Fruit fly (Drosophila melanogaster): Measurements from ENCODE around the gene CG5902.

The CG5902 gene

DNA sequence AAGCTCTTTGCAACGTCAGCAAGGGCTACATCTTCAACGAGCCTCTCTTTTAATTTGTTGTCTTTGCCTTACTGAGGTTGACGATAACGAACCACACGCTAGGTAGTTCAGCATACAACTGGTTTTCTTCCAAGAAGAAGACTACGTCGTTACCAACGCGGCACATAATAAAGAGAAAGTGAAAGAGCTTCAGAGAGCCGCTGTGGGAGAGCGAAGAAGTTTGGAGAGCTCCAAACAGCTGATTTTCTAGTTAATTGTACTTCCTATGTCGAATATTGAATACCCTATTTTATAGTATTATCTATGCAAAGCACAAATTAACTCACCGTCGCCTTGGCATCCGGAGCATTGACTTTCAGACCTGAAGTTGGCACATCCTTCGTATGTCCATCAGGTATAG is 31.1 kb upstream of the CG5902 start:
- no peak for TF ChIP-seq Sin3A (optimal IDR thresholded peaks at IDR 0.05)
- no peak for TF ChIP-seq ttk (optimal IDR thresholded peaks at IDR 0.05)
- TF ChIP-seq psq (optimal IDR thresholded peaks at IDR 0.05), result no peak
- TF ChIP-seq insv (optimal IDR thresholded peaks at IDR 0.05), result no peak
- TF ChIP-seq Myc (optimal IDR thresholded peaks at IDR 0.05), result no peak
- no peak for TF ChIP-seq h (optimal IDR thresholded peaks at IDR 0.05)

dm6 chr3R:23958091-23958838 is 28.2 kb upstream of the CG5902 start, which contains the start of the genes GluProRS and AP-1sigma:
Gene GluProRS, minus strand, starts transcription at chr3R:23958391.
Gene AP-1sigma, plus strand, starts transcription at chr3R:23958651.
- TF ChIP-seq insv (optimal IDR thresholded peaks at IDR 0.05), result no peak
- no peak for TF ChIP-seq psq (optimal IDR thresholded peaks at IDR 0.05)
- TF ChIP-seq Myc (optimal IDR thresholded peaks at IDR 0.05), result no peak
- TF ChIP-seq h (optimal IDR thresholded peaks at IDR 0.05), result no peak
- no peak for TF ChIP-seq Sin3A (optimal IDR thresholded peaks at IDR 0.05)
- TF ChIP-seq ttk (optimal IDR thresholded peaks at IDR 0.05), result no peak

dm6 chr3R:23960865-23961264 is 25.6 kb upstream of the CG5902 start:
- TF ChIP-seq insv (optimal IDR thresholded peaks at IDR 0.05) (no peak), Sin3A (optimal IDR thresholded peaks at IDR 0.05) (no peak), psq (optimal IDR thresholded peaks at IDR 0.05) (no peak), ttk (optimal IDR thresholded peaks at IDR 0.05) (no peak), h (optimal IDR thresholded peaks at IDR 0.05) (no peak), Myc (optimal IDR thresholded peaks at IDR 0.05) (no peak)

DNA sequence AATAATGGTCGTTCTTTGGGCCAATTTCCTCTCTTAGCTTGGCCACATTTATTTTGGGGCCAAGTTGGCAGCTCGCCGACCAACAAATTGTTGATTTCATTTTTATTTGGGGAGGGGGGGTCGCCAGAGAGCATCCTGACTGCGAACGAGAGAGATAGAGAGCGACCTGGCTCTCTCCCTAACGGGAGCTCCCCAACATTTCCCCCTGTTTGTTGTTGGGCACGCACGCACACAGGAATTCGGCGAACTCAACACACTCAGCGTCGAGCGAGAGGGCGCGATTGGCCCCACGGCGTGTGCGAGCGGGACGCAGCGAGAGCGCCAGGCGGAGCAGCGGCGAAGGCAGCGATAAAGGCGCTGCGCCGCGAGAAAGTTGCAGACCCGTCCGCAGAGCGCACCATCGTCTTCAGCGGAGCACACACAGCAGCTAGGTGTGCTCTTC is 23.6 kb upstream of the CG5902 start, which contains the start of gene CG31140:
CG31140 (plus strand) TSS at position 400 of the 442 bp plus-strand sequence.
- TF ChIP-seq Myc (optimal IDR thresholded peaks at IDR 0.05) (no peak), Sin3A (optimal IDR thresholded peaks at IDR 0.05) (no peak), insv (optimal IDR thresholded peaks at IDR 0.05) (no peak), ttk (optimal IDR thresholded peaks at IDR 0.05) (no peak)

- no peak for TF ChIP-seq insv (optimal IDR thresholded peaks at IDR 0.05)
- no peak for TF ChIP-seq h (optimal IDR thresholded peaks at IDR 0.05)
- TF ChIP-seq psq (optimal IDR thresholded peaks at IDR 0.05), result no peak
- no peak for TF ChIP-seq Sin3A (optimal IDR thresholded peaks at IDR 0.05)
- TF ChIP-seq ttk (optimal IDR thresholded peaks at IDR 0.05), result no peak
- no peak for TF ChIP-seq Myc (optimal IDR thresholded peaks at IDR 0.05)
These were observed 21.3 kb upstream of the CG5902 start for dm6 chr3R:23964913-23965718.

- TF ChIP-seq psq (optimal IDR thresholded peaks at IDR 0.05) (no peak), insv (optimal IDR thresholded peaks at IDR 0.05) (no peak), Myc (optimal IDR thresholded peaks at IDR 0.05) (no peak), ttk (optimal IDR thresholded peaks at IDR 0.05) (no peak), h (optimal IDR thresholded peaks at IDR 0.05) (no peak), Sin3A (optimal IDR thresholded peaks at IDR 0.05) (no peak)
These were observed 17.0 kb upstream of the CG5902 start for dm6 chr3R:23969449-23969848.

DNA sequence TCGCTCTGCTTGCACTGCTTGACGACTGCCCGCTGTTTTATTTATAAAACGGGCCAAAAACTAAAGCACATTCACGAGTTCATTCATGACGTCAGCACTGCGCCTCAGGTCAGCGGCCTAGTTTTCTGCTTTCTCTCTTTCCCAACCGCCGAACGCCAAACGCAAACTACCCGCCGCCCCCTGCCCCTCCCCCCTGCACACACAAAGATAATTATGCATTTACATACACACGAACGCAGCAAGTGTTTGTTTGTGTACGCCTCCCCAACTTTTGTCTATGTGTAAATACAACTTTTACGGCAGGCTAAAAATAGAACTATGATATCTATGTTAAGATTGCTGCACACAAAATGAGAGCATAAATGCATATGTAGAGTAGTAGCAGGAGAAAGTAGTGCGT is 15.2 kb upstream of the CG5902 start:
- TF ChIP-seq insv (optimal IDR thresholded peaks at IDR 0.05) (no peak), h (optimal IDR thresholded peaks at IDR 0.05) (no peak), Myc (optimal IDR thresholded peaks at IDR 0.05) (no peak), Sin3A (optimal IDR thresholded peaks at IDR 0.05) (no peak), ttk (optimal IDR thresholded peaks at IDR 0.05) (no peak), psq (optimal IDR thresholded peaks at IDR 0.05) (no peak)

DNA sequence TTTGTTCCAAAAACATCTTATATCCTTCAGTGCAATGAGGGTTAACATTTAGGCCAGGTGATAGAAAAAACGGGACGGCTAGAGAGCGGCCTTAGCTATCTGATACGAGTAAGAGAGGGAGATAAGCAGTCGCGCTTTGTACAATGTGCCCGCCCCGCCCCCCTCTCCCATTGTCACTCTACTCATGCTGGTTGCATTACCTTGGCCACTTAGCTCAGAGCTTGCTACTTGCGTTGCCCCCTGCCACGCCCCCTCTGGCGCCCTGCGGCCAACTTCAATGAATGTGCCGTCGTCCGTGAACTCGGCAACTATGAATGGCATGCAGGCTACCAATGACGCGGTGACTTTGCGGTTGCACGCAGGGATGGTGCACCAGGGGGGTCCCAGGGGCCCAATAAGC is 14.7 kb upstream of the CG5902 start:
- no peak for TF ChIP-seq psq (optimal IDR thresholded peaks at IDR 0.05)
- TF ChIP-seq Myc (optimal IDR thresholded peaks at IDR 0.05), result no peak
- no peak for TF ChIP-seq ttk (optimal IDR thresholded peaks at IDR 0.05)
- no peak for TF ChIP-seq h (optimal IDR thresholded peaks at IDR 0.05)

DNA sequence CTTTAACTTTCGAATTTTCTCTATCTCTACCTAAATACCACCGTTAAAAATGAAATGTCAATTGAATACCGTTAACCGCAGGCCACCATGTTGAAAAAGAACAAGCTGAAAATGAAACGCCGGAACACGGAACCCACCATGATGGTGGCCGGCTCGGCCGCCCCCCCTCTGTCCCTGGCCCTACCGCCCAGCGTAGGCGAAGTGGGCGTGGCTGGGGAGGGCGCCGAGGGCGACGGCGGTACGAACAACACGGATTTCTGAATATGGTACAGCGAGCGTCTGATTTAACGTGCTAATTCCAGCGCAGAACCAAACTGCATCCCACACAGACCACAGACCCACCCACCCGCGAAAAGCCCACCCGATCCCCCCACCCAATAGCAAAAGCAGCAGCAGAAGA is 4.8 kb upstream of the CG5902 start:
- TF ChIP-seq insv (optimal IDR thresholded peaks at IDR 0.05) (no peak), Sin3A (optimal IDR thresholded peaks at IDR 0.05) (no peak), Myc (optimal IDR thresholded peaks at IDR 0.05) (no peak), ttk (optimal IDR thresholded peaks at IDR 0.05) (no peak), h (optimal IDR thresholded peaks at IDR 0.05) (no peak), psq (optimal IDR thresholded peaks at IDR 0.05) (no peak)

DNA sequence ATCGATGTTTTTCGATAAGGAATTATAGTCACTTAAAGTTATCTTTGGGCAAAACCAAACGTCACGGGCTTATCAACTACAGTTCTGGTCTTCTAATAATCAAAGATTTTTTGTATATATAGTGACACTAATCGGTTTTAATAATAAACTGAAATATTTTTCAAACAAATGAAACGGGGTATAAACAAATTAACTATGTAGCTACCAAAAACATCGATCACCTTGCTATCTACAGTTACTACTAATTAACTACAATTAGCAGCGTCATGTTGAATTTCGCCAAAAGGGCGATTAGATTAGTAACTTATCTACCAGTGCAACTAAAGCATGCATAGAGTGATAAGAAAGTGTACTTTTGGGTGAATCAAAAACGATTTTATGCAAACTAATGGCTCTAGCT is 4.9 kb downstream of the CG5902 start:
- no peak for TF ChIP-seq Sin3A (optimal IDR thresholded peaks at IDR 0.05)
- TF ChIP-seq insv (optimal IDR thresholded peaks at IDR 0.05), result no peak
- TF ChIP-seq Myc (optimal IDR thresholded peaks at IDR 0.05), result no peak
- no peak for TF ChIP-seq h (optimal IDR thresholded peaks at IDR 0.05)
- TF ChIP-seq psq (optimal IDR thresholded peaks at IDR 0.05), result no peak
- no peak for TF ChIP-seq ttk (optimal IDR thresholded peaks at IDR 0.05)

dm6 chr3R:23992823-23993797 is 6.7 kb downstream of the CG5902 start, which contains the start of the genes Epp and Rab7:
Gene Epp, minus strand, starts transcription at chr3R:23992916.
Gene Rab7, plus strand, starts transcription at chr3R:23993008.
- TF ChIP-seq insv (optimal IDR thresholded peaks at IDR 0.05), result no peak
- no peak for TF ChIP-seq ttk (optimal IDR thresholded peaks at IDR 0.05)
- no peak for TF ChIP-seq psq (optimal IDR thresholded peaks at IDR 0.05)
- TF ChIP-seq Sin3A (optimal IDR thresholded peaks at IDR 0.05), result no peak
- no peak for TF ChIP-seq Myc (optimal IDR thresholded peaks at IDR 0.05)
- no peak for TF ChIP-seq h (optimal IDR thresholded peaks at IDR 0.05)
